Worm (Caenorhabditis elegans): ENCODE data around the gene mdt-9.

mdt-9 gene

DNA sequence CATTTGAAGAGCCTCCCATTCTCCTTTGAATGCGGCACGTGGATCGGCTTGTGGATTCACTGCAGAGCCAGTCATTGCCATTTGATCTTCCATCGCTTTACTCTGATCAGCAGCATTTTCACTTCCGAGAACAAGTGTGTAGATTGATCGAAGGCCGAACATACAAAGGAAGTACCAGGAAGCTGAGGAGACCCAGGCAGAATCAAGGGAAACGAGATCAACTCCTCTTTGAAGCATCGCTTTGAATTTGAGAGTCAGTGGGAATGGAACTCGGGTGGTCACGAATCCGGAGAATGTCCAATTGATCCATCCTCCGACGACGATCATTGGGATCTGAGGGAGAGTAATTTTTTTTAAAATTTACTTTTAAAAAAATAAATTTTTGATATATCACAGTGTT is 5.7 kb upstream of the mdt-9 start:
- no peak for TF ChIP-seq sptf-1 (tag; optimal IDR thresholded peaks at IDR 0.05)
- TF ChIP-seq ceh-39 (tag; optimal IDR thresholded peaks at IDR 0.05): no peak
- no peak for TF ChIP-seq zip-8 (tag; optimal IDR thresholded peaks at IDR 0.05)
- TF ChIP-seq blmp-1 (tag; optimal IDR thresholded peaks at IDR 0.05): no peak
- TF ChIP-seq ceh-83 (GFP tag; optimal IDR thresholded peaks at IDR 0.05): no peak
- no peak for TF ChIP-seq snpc-4 (tag; optimal IDR thresholded peaks at IDR 0.05)
- TF ChIP-seq tbx-8 (GFP tag; optimal IDR thresholded peaks at IDR 0.05): no peak
- no peak for TF ChIP-seq mls-2 (tag; optimal IDR thresholded peaks at IDR 0.05)
- TF ChIP-seq nhr-237 (tag; optimal IDR thresholded peaks at IDR 0.05): no peak
- no peak for TF ChIP-seq sem-2 (GFP tag; optimal IDR thresholded peaks at IDR 0.05)
- no peak for TF ChIP-seq pha-4 (tag; optimal IDR thresholded peaks at IDR 0.05)
- no peak for TF ChIP-seq lin-32 (GFP tag; optimal IDR thresholded peaks at IDR 0.05)
- TF ChIP-seq flh-1 (GFP tag; optimal IDR thresholded peaks at IDR 0.05): no peak
- TF ChIP-seq elt-1 (tag; optimal IDR thresholded peaks at IDR 0.05; ENCODE audit: borderline replicate concordance, insufficient read depth): no peak
- TF ChIP-seq drap-1 (GFP tag; optimal IDR thresholded peaks at IDR 0.05): no peak
- no peak for TF ChIP-seq mab-5 (tag; optimal IDR thresholded peaks at IDR 0.05)
- no peak for TF ChIP-seq elt-3 (tag; optimal IDR thresholded peaks at IDR 0.05)

DNA sequence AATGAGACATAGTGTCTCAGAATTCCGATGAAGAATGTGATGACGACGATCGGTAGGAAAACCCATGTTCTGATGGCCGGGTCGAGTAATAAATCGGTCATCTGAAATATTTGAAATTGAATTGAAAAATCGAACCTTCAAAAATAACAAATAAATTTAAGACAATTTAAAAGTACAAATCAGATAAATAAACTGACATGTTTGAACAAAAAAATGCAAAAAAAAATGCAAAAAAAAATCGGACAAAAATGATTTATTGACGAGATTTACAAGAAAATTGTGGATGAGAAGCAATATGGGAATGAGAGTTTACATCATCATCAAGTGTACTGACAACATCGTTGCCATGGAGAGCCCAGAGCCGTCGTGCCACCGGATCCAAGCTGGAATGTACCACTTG is 4.4 kb upstream of the mdt-9 start, which contains the start of gene emc-3:
Gene emc-3, minus strand, starts transcription at position 101 of the 400 bp plus-strand sequence.
- TF ChIP-seq bed-3 (GFP tag; optimal IDR thresholded peaks at IDR 0.05) (no peak), ham-2 (GFP tag; optimal IDR thresholded peaks at IDR 0.05) (no peak), hlh-1 (tag; optimal IDR thresholded peaks at IDR 0.05) (no peak), lin-32 (GFP tag; optimal IDR thresholded peaks at IDR 0.05) (no peak), sptf-1 (tag; optimal IDR thresholded peaks at IDR 0.05) (no peak), nhr-76 (tag; optimal IDR thresholded peaks at IDR 0.05) (no peak), nhr-2 (tag; optimal IDR thresholded peaks at IDR 0.05) (no peak), ceh-39 (tag; optimal IDR thresholded peaks at IDR 0.05) (no peak), lsy-2 (tag; optimal IDR thresholded peaks at IDR 0.05) (no peak)

DNA sequence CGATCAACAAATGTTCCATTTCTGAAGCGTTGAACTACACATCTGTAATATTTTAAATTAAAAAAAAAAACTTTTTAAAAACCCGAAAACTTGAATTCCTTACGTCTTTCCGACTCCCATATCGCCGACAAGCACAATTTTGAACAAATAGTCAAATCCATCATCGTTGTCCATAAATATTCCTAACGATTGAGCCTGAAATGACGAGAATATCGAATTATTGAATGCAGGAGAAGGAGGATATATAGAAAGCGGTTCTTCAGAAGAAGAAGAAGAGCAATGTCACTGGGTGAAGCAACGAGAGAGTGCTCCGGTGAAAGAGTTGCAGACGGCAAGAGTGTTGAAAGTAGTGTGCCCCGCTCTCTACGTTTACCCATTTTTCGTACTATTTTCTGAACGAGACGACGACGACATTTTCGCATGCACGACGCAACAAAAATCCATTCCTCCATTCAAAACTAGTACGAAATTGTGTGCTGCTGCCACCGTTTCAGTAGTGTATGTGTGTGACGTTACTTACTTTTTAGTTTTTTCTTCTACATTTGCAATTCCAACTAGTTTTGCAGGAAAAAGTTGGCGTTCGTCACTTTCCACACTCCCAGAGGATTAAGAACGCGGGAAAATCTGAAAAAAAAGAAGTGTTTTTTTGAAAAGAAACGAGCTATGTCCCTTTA is 2.3 kb upstream of the mdt-9 start, which contains the start of gene rab-19:
Gene rab-19, minus strand, starts transcription at position 624 of the 674 bp plus-strand sequence.
- TF ChIP-seq elt-3 (tag; optimal IDR thresholded peaks at IDR 0.05): no peak
- peak; percentile 91 for TF ChIP-seq ces-1 (GFP tag; optimal IDR thresholded peaks at IDR 0.05)

DNA sequence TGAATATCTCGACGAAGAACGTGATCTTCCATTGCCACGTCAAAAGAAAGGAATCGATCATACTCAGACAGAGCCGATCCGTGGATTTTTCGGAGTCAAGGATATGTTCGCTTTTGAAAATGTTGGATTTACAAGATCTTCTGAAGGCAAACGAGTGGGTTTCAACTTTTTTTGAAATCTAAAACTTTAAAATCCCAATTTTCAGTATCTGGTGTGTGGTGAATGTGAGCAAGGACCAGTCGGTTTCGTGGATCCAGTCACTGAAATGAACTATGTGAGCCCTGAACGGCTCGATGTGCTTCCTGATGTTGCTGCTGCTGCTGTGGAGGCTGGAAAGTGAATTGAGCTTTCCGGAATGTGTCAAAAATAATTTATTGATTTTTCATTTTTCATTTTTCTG is 723 bp downstream of the mdt-9 start, which contains the start of gene lsm-3:
Gene lsm-3, plus strand, starts transcription at position 301 of the 400 bp plus-strand sequence.
- TF ChIP-seq mls-2 (tag; optimal IDR thresholded peaks at IDR 0.05) (no peak), pha-4 (tag; optimal IDR thresholded peaks at IDR 0.05) (no peak), drap-1 (GFP tag; optimal IDR thresholded peaks at IDR 0.05) (no peak), ces-1 (GFP tag; optimal IDR thresholded peaks at IDR 0.05) (no peak), nhr-2 (tag; optimal IDR thresholded peaks at IDR 0.05) (no peak), unc-62 (GFP tag; optimal IDR thresholded peaks at IDR 0.05) (no peak), tbx-8 (GFP tag; optimal IDR thresholded peaks at IDR 0.05) (no peak), flh-1 (GFP tag; optimal IDR thresholded peaks at IDR 0.05) (no peak), sem-2 (GFP tag; optimal IDR thresholded peaks at IDR 0.05) (no peak), cnd-1 (tag; optimal IDR thresholded peaks at IDR 0.05) (no peak)

DNA sequence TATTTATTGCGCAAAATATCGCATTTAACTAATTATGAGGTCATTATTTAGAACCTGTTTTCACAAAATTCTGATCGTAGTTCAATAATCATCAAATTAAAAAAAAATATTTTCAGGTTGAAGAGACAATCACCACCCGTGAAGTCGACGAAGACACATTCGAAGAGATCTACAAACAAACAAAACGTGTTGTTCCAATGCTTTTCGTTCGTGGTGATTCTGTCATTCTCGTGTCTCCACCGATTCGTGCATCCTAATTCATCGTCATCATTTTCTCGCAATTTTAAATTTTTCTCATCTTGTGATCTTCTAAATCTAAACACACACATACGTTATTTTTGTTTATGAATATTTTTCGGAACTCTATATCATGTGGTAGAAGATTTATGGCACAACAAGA is 2.6 kb downstream of the mdt-9 start:
- TF ChIP-seq cnd-1 (tag; optimal IDR thresholded peaks at IDR 0.05): no peak
- TF ChIP-seq mep-1 (tag; optimal IDR thresholded peaks at IDR 0.05): no peak
- no peak for TF ChIP-seq lsy-2 (tag; optimal IDR thresholded peaks at IDR 0.05)
- TF ChIP-seq tbx-8 (GFP tag; optimal IDR thresholded peaks at IDR 0.05): no peak
- TF ChIP-seq unc-120 (tag; optimal IDR thresholded peaks at IDR 0.05; ENCODE audit: poor library complexity, severe bottlenecking): no peak
- TF ChIP-seq nhr-237 (tag; optimal IDR thresholded peaks at IDR 0.05): peak; percentile 3

DNA sequence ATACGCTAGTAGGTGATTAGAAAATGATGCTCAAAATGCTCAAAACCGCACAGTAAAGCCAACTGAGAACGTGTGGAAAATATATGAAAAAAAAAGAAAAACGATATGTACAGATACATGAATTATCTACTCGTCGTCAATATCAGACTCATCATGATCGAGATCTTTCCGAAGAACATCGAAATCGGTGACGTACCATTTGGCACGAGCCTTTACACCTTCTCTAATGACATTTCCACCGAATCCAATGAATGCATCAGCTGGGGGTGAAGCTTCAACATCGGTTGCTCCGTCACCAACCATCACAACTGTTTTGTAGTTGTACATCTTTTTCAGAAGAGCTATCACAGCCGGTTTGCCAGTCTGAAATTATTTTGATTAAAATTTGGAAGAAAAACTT is 3.1 kb downstream of the mdt-9 start:
- no peak for TF ChIP-seq elt-3 (tag; optimal IDR thresholded peaks at IDR 0.05)
- TF ChIP-seq nhr-76 (tag; optimal IDR thresholded peaks at IDR 0.05): no peak
- no peak for TF ChIP-seq hlh-1 (tag; optimal IDR thresholded peaks at IDR 0.05)
- TF ChIP-seq unc-120 (tag; optimal IDR thresholded peaks at IDR 0.05; ENCODE audit: poor library complexity, severe bottlenecking): no peak
- no peak for TF ChIP-seq mls-2 (tag; optimal IDR thresholded peaks at IDR 0.05)
- TF ChIP-seq elt-1 (tag; optimal IDR thresholded peaks at IDR 0.05; ENCODE audit: borderline replicate concordance, insufficient read depth): no peak
- no peak for TF ChIP-seq tbx-8 (GFP tag; optimal IDR thresholded peaks at IDR 0.05)
- TF ChIP-seq nhr-237 (tag; optimal IDR thresholded peaks at IDR 0.05): no peak
- no peak for TF ChIP-seq blmp-1 (tag; optimal IDR thresholded peaks at IDR 0.05)
- TF ChIP-seq nhr-2 (tag; optimal IDR thresholded peaks at IDR 0.05): no peak
- no peak for TF ChIP-seq ces-1 (GFP tag; optimal IDR thresholded peaks at IDR 0.05)
- TF ChIP-seq sptf-1 (tag; optimal IDR thresholded peaks at IDR 0.05): no peak
- TF ChIP-seq lin-32 (GFP tag; optimal IDR thresholded peaks at IDR 0.05): no peak

Data from whole organism, mixed stage, embryonic.